Fruit fly (Drosophila melanogaster) whole organism, embryonic: Measurements from ENCODE around the gene mxt.

Source experiments
- Atf6 ChIP-seq: fragments of 200-800 bp; sonication (Bioruptor generic); IDR thresholded peaks from 2 replicates; pipeline ENCODE4 v1.3.6; 2022; ENCODE audit warnings: missing biosample characterization, missing genetic modification characterization
- BEAF-32 ChIP-seq: fragments of 200-800 bp; sonication (Bioruptor generic); optimal IDR thresholded peaks from 3 replicates; lab custom pipeline; 2017; ENCODE audit warnings: missing biosample characterization, missing genetic modification characterization, mild to moderate bottlenecking, moderate library complexity, missing genetic modification reagents
- CG10209 ChIP-seq: fragments of 200-800 bp; sonication (Bioruptor generic); optimal IDR thresholded peaks from 3 replicates; lab custom pipeline; 2017; ENCODE audit warnings: missing biosample characterization, mild to moderate bottlenecking, missing genetic modification characterization, missing genetic modification reagents
- CG10321 ChIP-seq: fragments of 200-800 bp; sonication (Bioruptor generic); IDR thresholded peaks from 2 replicates; pipeline ENCODE4 v1.3.6; 2022; ENCODE audit warnings: missing biosample characterization, missing genetic modification characterization
- CG10543 ChIP-seq: fragments of 200-800 bp; sonication (Bioruptor generic); optimal IDR thresholded peaks from 3 replicates; lab custom pipeline; 2017; ENCODE audit warnings: missing biosample characterization, mild to moderate bottlenecking, missing genetic modification characterization, moderate library complexity
- CG11093 ChIP-seq: fragments of 200-800 bp; sonication (Bioruptor generic); IDR thresholded peaks from 3 replicates; pipeline ENCODE4 v1.3.6; 2022; ENCODE audit warnings: missing biosample characterization, missing genetic modification characterization
- CG12299 ChIP-seq: fragments of 200-800 bp; sonication (Bioruptor generic); optimal IDR thresholded peaks from 2 replicates; lab custom pipeline; 2018; ENCODE audit warnings: missing biosample characterization, mild to moderate bottlenecking, missing genetic modification characterization
- CG15601 ChIP-seq: fragments of 200-800 bp; sonication (Bioruptor generic); optimal IDR thresholded peaks from 3 replicates; lab custom pipeline; 2019; ENCODE audit warnings: missing biosample characterization, mild to moderate bottlenecking, missing genetic modification characterization, moderate library complexity
- CG17328 ChIP-seq: fragments of 200-800 bp; sonication (Bioruptor generic); IDR thresholded peaks from 2 replicates; pipeline ENCODE4 v1.3.6; 2022; ENCODE audit warnings: missing biosample characterization, missing genetic modification characterization
- CG17829 ChIP-seq: fragments of 200-800 bp; optimal IDR thresholded peaks from 2 replicates; lab custom pipeline; 2019; ENCODE audit warnings: missing biosample characterization, mild to moderate bottlenecking, missing genetic modification characterization, moderate library complexity
- CG1792 ChIP-seq: fragments of 200-800 bp; sonication (Bioruptor generic); optimal IDR thresholded peaks from 2 replicates; lab custom pipeline; 2016; ENCODE audit warnings: missing biosample characterization, missing genetic modification characterization
- CG3847 ChIP-seq: fragments of 200-800 bp; sonication (Bioruptor generic); IDR thresholded peaks from 2 replicates; pipeline ENCODE4 v1.3.6; 2022; ENCODE audit warnings: missing biosample characterization, missing genetic modification characterization
- CG4424 ChIP-seq: fragments of 200-800 bp; sonication (Bioruptor generic); optimal IDR thresholded peaks from 3 replicates; lab custom pipeline; 2016; ENCODE audit warnings: missing biosample characterization, missing genetic modification characterization
- CG5180 ChIP-seq: fragments of 200-800 bp; sonication (Bioruptor generic); optimal IDR thresholded peaks from 3 replicates; lab custom pipeline; 2017; ENCODE audit warnings: missing biosample characterization, missing genetic modification characterization, mild to moderate bottlenecking, moderate library complexity, missing genetic modification reagents
- CG8478 ChIP-seq: fragments of >200 bp; optimal IDR thresholded peaks from 2 replicates; lab custom pipeline; 2018
- CG9609 ChIP-seq: fragments of 200-800 bp; sonication (Bioruptor generic); optimal IDR thresholded peaks from 3 replicates; lab custom pipeline; 2016; ENCODE audit warnings: missing biosample characterization, missing genetic modification characterization
- CG9876 ChIP-seq: fragments of 200-800 bp; sonication (Bioruptor generic); optimal IDR thresholded peaks from 2 replicates; lab custom pipeline; 2016; ENCODE audit warnings: missing biosample characterization, missing genetic modification characterization
- CkIIα-i1 ChIP-seq: fragments of 200-800 bp; sonication (Bioruptor generic); IDR thresholded peaks from 2 replicates; pipeline ENCODE4 v1.3.6; 2022; ENCODE audit warnings: missing biosample characterization, missing genetic modification characterization
- E2f1 ChIP-seq: fragments of 200-800 bp; sonication (Bioruptor generic); IDR thresholded peaks from 2 replicates; pipeline ENCODE4 v1.3.6; 2022; ENCODE audit warnings: missing biosample characterization, missing genetic modification characterization
- Elba2 ChIP-seq: fragments of 200-800 bp; sonication (Bioruptor generic); optimal IDR thresholded peaks from 3 replicates; lab custom pipeline; 2016; ENCODE audit warnings: missing biosample characterization, missing genetic modification characterization
- Ets65A ChIP-seq: fragments of 200-800 bp; sonication (Bioruptor generic); peaks from one replicate; lab custom pipeline; 2016; ENCODE audit warnings: missing biosample characterization, missing genetic modification characterization
- GATAe ChIP-seq: fragments of 200-800 bp; sonication (Bioruptor generic); conservative IDR thresholded peaks from 2 replicates; pipeline ENCODE4 v1.3.6; 2022; ENCODE audit warnings: missing biosample characterization, missing genetic modification characterization
- HLHmδ ChIP-seq: fragments of 200-800 bp; sonication (Bioruptor generic); optimal IDR thresholded peaks from 2 replicates; lab custom pipeline; 2018; ENCODE audit warnings: missing biosample characterization, mild to moderate bottlenecking, missing genetic modification characterization, moderate library complexity
- Lim3 ChIP-seq: fragments of 200-800 bp; sonication (Bioruptor generic); IDR thresholded peaks from 2 replicates; pipeline ENCODE4 v1.3.6; 2022; ENCODE audit warnings: missing biosample characterization, missing genetic modification characterization
- Mes4 ChIP-seq: fragments of 200-800 bp; sonication (Bioruptor generic); optimal IDR thresholded peaks from 2 replicates; lab custom pipeline; 2016; ENCODE audit warnings: missing biosample characterization, missing genetic modification characterization
- Neu2 ChIP-seq: fragments of 200-800 bp; sonication (Bioruptor generic); optimal IDR thresholded peaks from 3 replicates; lab custom pipeline; 2016; ENCODE audit warnings: missing biosample characterization, missing genetic modification characterization, borderline replicate concordance
- Nf-YC ChIP-seq: fragments of 200-800 bp; optimal IDR thresholded peaks from 3 replicates; lab custom pipeline; 2019; ENCODE audit warnings: missing biosample characterization, mild to moderate bottlenecking, missing genetic modification characterization, moderate library complexity
- Rx ChIP-seq: fragments of 200-800 bp; sonication (Bioruptor generic); IDR thresholded peaks from 2 replicates; pipeline ENCODE4 v1.3.6; 2022; ENCODE audit warnings: missing biosample characterization, missing genetic modification characterization
- abd-A ChIP-seq: fragments of 200-800 bp; sonication (Bioruptor generic); optimal IDR thresholded peaks from 3 replicates; lab custom pipeline; 2019; ENCODE audit warnings: missing biosample characterization, mild to moderate bottlenecking, missing genetic modification characterization, moderate library complexity
- ase ChIP-seq: fragments of 200-800 bp; sonication (Bioruptor generic); IDR thresholded peaks from 3 replicates; pipeline ENCODE4 v1.3.6; 2022; ENCODE audit warnings: missing biosample characterization, missing genetic modification characterization
- az2 ChIP-seq: fragments of 200-800 bp; sonication (Bioruptor generic); optimal IDR thresholded peaks from 3 replicates; lab custom pipeline; 2016; ENCODE audit warnings: missing biosample characterization, missing genetic modification characterization
- bab2 ChIP-seq: fragments of 200-800 bp; sonication (Bioruptor generic); optimal IDR thresholded peaks from 2 replicates; lab custom pipeline; 2016; ENCODE audit warnings: missing biosample characterization, missing genetic modification characterization
- bsh ChIP-seq, 2 experiments: fragments of 200-800 bp; sonication (Bioruptor generic); optimal IDR thresholded peaks; 2 replicates each; lab custom pipeline; 2017 to 2018; ENCODE audit warnings: mild to moderate bottlenecking in 2 of 2, missing biosample characterization in 2 of 2, missing genetic modification characterization in 2 of 2, moderate library complexity in 1 of 2
- cg ChIP-seq: fragments of 200-800 bp; sonication (Bioruptor generic); optimal IDR thresholded peaks from 3 replicates; lab custom pipeline; 2019; ENCODE audit warnings: missing biosample characterization, mild to moderate bottlenecking, missing genetic modification characterization, moderate library complexity
- dmrt99B ChIP-seq: fragments of 200-800 bp; sonication (Bioruptor generic); optimal IDR thresholded peaks from 2 replicates; lab custom pipeline; 2018; ENCODE audit warnings: missing biosample characterization, mild to moderate bottlenecking, missing genetic modification characterization, moderate library complexity
- dpn ChIP-seq, 2 experiments: fragments of 200-800 bp; sonication (Bioruptor generic); optimal IDR thresholded peaks; 3 replicates each; lab custom pipeline; 2016; ENCODE audit warnings: missing biosample characterization in 2 of 2, missing genetic modification characterization in 2 of 2
- dysf ChIP-seq: fragments of 200-800 bp; sonication (Bioruptor generic); IDR thresholded peaks from 3 replicates; pipeline ENCODE4 v1.3.6; 2022; ENCODE audit warnings: missing biosample characterization, missing genetic modification characterization
- hb ChIP-seq: fragments of 200-800 bp; sonication (Bioruptor generic); IDR thresholded peaks from 3 replicates; pipeline ENCODE4 v1.3.6; 2022; ENCODE audit warnings: missing biosample characterization, missing genetic modification characterization; ENCODE audit not compliant: partially characterized antibody
- jumu ChIP-seq: fragments of 200-800 bp; sonication (Bioruptor generic); optimal IDR thresholded peaks from 3 replicates; lab custom pipeline; 2016; ENCODE audit warnings: missing biosample characterization, missing genetic modification characterization
- kni ChIP-seq: fragments of 200-800 bp; sonication (Bioruptor generic); optimal IDR thresholded peaks from 3 replicates; lab custom pipeline; 2017; ENCODE audit warnings: mild to moderate bottlenecking, missing biosample characterization, missing genetic modification reagents, missing genetic modification characterization
- lilli ChIP-seq: fragments of 200-800 bp; sonication (Bioruptor generic); optimal IDR thresholded peaks from 3 replicates; lab custom pipeline; 2016; ENCODE audit warnings: missing biosample characterization, missing genetic modification characterization
- nmo ChIP-seq: fragments of 200-800 bp; sonication (Bioruptor generic); optimal IDR thresholded peaks from 2 replicates; lab custom pipeline; 2018; ENCODE audit warnings: missing biosample characterization, mild to moderate bottlenecking, missing genetic modification characterization, moderate library complexity
- oc ChIP-seq: fragments of 200-800 bp; sonication (Bioruptor generic); optimal IDR thresholded peaks from 2 replicates; lab custom pipeline; 2018; ENCODE audit warnings: missing biosample characterization, mild to moderate bottlenecking, missing genetic modification characterization, moderate library complexity
- row ChIP-seq: fragments of 200-800 bp; sonication (Bioruptor generic); IDR thresholded peaks from 3 replicates; pipeline ENCODE4 v1.3.6; 2022; ENCODE audit warnings: missing biosample characterization, missing genetic modification characterization
- run ChIP-seq: fragments of 200-800 bp; sonication (Bioruptor generic); optimal IDR thresholded peaks from 3 replicates; lab custom pipeline; 2018; ENCODE audit warnings: missing biosample characterization, mild to moderate bottlenecking, missing genetic modification characterization
- sr ChIP-seq: fragments of 200-800 bp; sonication (Bioruptor generic); IDR thresholded peaks from 3 replicates; pipeline ENCODE4 v1.3.6; 2022; ENCODE audit warnings: missing biosample characterization, missing genetic modification characterization
- ssp ChIP-seq: fragments of 200-800 bp; sonication (Bioruptor generic); IDR thresholded peaks from 2 replicates; pipeline ENCODE4 v1.3.6; 2022; ENCODE audit warnings: missing biosample characterization, missing genetic modification characterization
- stwl ChIP-seq: fragments of 200-800 bp; sonication (Bioruptor generic); optimal IDR thresholded peaks from 3 replicates; lab custom pipeline; 2018; ENCODE audit warnings: missing biosample characterization, mild to moderate bottlenecking, missing genetic modification characterization, moderate library complexity
- sug ChIP-seq: fragments of 200-800 bp; optimal IDR thresholded peaks from 2 replicates; lab custom pipeline; 2019; ENCODE audit warnings: missing biosample characterization, mild to moderate bottlenecking, missing genetic modification characterization, moderate library complexity
- twi ChIP-seq: fragments of 200-800 bp; optimal IDR thresholded peaks from 2 replicates; lab custom pipeline; 2019; ENCODE audit warnings: missing biosample characterization, mild to moderate bottlenecking, missing genetic modification characterization, moderate library complexity
- vvl ChIP-seq: fragments of 200-800 bp; sonication (Bioruptor generic); IDR thresholded peaks from 2 replicates; pipeline ENCODE4 v1.3.6; 2022; ENCODE audit warnings: missing biosample characterization, missing genetic modification characterization

mxt gene

dm6 chr2L:4810044-4810609 is 37.0 kb downstream of the mxt start (continued):
- TF ChIP-seq Neu2 (GFP tag; lab: Kevin White, UChicago), result no peak
- TF ChIP-seq CG1792 (GFP tag; lab: Kevin White, UChicago), result no peak
- TF ChIP-seq az2 (GFP tag; lab: Kevin White, UChicago), result peak; percentile 39
- peak; percentile 8 to 64 for TF ChIP-seq dpn (GFP tag; optimal IDR thresholded peaks at IDR 0.05; lab: Kevin White, UChicago)
- TF ChIP-seq CG12299, result peak; percentile 59
- TF ChIP-seq CG10321 (GFP tag; lab: Robert Waterston, UW), result peak; percentile 100
- TF ChIP-seq CG15601, result peak; percentile 67
- TF ChIP-seq jumu (GFP tag; lab: Kevin White, UChicago), result peak; percentile 1
- no peak for TF ChIP-seq CkIIα-i1 (GFP tag; lab: Robert Waterston, UW)
- TF ChIP-seq Rx (GFP tag; lab: Robert Waterston, UW), result no peak
- TF ChIP-seq CG8478 (lab: Kevin White, UChicago), result peak; percentile 65
- peak; percentile 76 for TF ChIP-seq abd-A (tag; lab: Kevin White, UChicago)
- peak; percentile 42; the same call in 1 of the 2 replicates for TF ChIP-seq GATAe (GFP tag; lab: Robert Waterston, UW)
- no peak for TF ChIP-seq CG5180
- peak; percentile 36 for TF ChIP-seq Ets65A (GFP tag; lab: Kevin White, UChicago)
- peak; percentile 33 for TF ChIP-seq CG3847 (GFP tag; lab: Robert Waterston, UW)
- TF ChIP-seq CG9609 (GFP tag; lab: Kevin White, UChicago), result no peak
- peak; percentile 3 for TF ChIP-seq BEAF-32 (GFP tag; lab: Kevin White, UChicago)
- TF ChIP-seq E2f1 (GFP tag; lab: Robert Waterston, UW), result peak; percentile 57; the same call in 1 of the 2 replicates
- TF ChIP-seq row, result peak; percentile 72
- no peak for TF ChIP-seq hb (GFP tag; lab: Robert Waterston, UW)
- peak; percentile 60 for TF ChIP-seq cg (GFP tag; lab: Kevin White, UChicago)
- no peak for TF ChIP-seq Lim3 (GFP tag; lab: Robert Waterston, UW)
- TF ChIP-seq ssp (GFP tag; lab: Robert Waterston, UW), result no peak
- TF ChIP-seq twi (tag; lab: Kevin White, UChicago), result peak; percentile 24
- peak in 1 of 2 experiments; percentile 55 for TF ChIP-seq bsh (GFP tag; optimal IDR thresholded peaks at IDR 0.05; lab: Kevin White, UChicago)
- TF ChIP-seq kni, result peak; percentile 95
- TF ChIP-seq dmrt99B (tag; lab: Kevin White, UChicago), result no peak
- TF ChIP-seq CG10209, result no peak
- TF ChIP-seq CG9876 (GFP tag; lab: Kevin White, UChicago), result no peak
- TF ChIP-seq sug (tag; lab: Kevin White, UChicago), result peak; percentile 72
- TF ChIP-seq vvl (GFP tag; lab: Robert Waterston, UW), result peak; percentile 60; the same call in 1 of the 2 replicates
- no peak for TF ChIP-seq sr
- peak; percentile 47 for TF ChIP-seq oc (tag; lab: Kevin White, UChicago)
- peak; percentile 30 for TF ChIP-seq lilli (GFP tag; lab: Kevin White, UChicago)
- TF ChIP-seq Atf6 (GFP tag; lab: Robert Waterston, UW), result peak; percentile 73
- TF ChIP-seq Elba2, result no peak
- peak; percentile 49; the same call in 1 of the 3 replicates for TF ChIP-seq dysf (GFP tag; lab: Robert Waterston, UW)
- TF ChIP-seq nmo (GFP tag; lab: Kevin White, UChicago), result peak; percentile 69
- TF ChIP-seq CG4424 (GFP tag; lab: Kevin White, UChicago), result peak; percentile 42
- peak; percentile 74 for TF ChIP-seq stwl (tag; lab: Kevin White, UChicago)
- no peak for TF ChIP-seq Mes4 (GFP tag; lab: Kevin White, UChicago)
- peak; percentile 84 for TF ChIP-seq CG10543 (GFP tag; lab: Kevin White, UChicago)
- TF ChIP-seq CG17328 (GFP tag; lab: Robert Waterston, UW), result 0 out of 2 replicates have a peak, but pooled peaks have one; percentile 27
- peak; percentile 64 for TF ChIP-seq CG17829
- TF ChIP-seq bab2, result no peak
- TF ChIP-seq Nf-YC, result peak; percentile 98
- TF ChIP-seq ase (GFP tag; lab: Robert Waterston, UW), result no peak
- peak; percentile 28 for TF ChIP-seq HLHmδ (GFP tag; lab: Kevin White, UChicago)
- peak; percentile 32 for TF ChIP-seq run (tag; lab: Kevin White, UChicago)
- TF ChIP-seq CG11093, result no peak
